Worm (Caenorhabditis elegans): Measurements from ENCODE around the gene K11C4.1.
A peak's percentile ranks its signal among the peaks of the same experiment; 100 is the strongest.

The K11C4.1 gene

DNA sequence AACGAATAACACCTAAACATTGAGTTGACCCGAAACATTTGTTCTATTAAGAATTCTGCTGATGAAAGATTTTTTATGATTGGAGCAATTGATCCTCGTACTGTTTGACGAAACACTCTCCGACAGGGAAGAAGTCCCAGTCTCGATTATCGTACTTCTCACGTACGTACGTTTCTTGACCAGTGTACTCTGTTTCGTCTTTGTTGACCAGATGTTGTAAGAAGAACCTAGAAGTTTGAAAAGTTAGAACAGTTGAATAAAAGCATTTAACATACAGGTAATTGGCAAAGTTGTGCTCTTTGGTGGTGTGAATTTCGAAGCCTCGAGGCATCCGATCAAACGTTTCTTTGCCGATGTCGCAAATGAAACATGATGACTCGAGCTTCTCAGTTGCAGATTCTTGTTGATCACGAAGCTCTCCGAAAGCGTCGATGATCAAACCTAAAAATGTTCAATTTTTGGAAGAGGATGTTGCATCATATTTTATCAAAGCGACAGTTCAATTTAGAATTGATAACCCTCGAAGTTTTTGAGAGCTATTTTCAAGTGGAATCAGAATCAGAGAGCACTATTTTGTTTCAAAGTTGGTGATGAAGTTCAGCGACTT is 5.2 kb downstream of the K11C4.1 start:
- TF ChIP-seq Y79H2A.3 (GFP tag; conservative IDR thresholded peaks at IDR 0.05) (no peak), egl-18 (GFP tag; IDR thresholded peaks at IDR 0.05) (no peak), ztf-18 (tag; optimal IDR thresholded peaks at IDR 0.05) (no peak), fkh-3 (tag; optimal IDR thresholded peaks at IDR 0.05) (no peak), nhr-27 (tag; optimal IDR thresholded peaks at IDR 0.05) (no peak), bed-2 (GFP tag; IDR thresholded peaks at IDR 0.05) (no peak), ama-1 (optimal IDR thresholded peaks at IDR 0.05) (no peak), ama-1 (GFP tag; optimal IDR thresholded peaks at IDR 0.05) (no peak), B0261.1 (tag; optimal IDR thresholded peaks at IDR 0.05) (no peak)

DNA sequence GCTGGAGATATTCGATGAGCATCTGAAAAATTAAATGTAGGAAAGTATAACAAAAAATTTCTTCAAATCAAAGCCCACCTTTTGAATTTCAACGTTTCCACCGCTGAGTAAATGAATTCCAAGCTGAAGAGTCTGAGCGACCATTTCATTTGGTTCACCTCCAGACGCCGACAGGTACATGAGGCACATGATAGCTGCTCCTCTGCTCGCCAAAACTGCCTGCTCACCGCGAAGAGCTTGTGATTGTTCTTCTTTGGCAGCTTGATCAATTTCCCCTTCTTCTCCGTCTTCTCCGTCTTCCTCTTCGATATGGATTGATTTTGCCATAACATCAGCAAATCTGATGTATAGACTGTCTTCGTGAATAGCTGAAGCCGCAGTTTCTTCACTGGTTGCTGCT is 9.6 kb downstream of the K11C4.1 start:
- no peak for TF ChIP-seq T26A5.8 (tag; optimal IDR thresholded peaks at IDR 0.05)
- TF ChIP-seq rcor-1 (GFP tag; IDR thresholded peaks at IDR 0.05) = no peak
- no peak for TF ChIP-seq madf-6 (GFP tag; IDR thresholded peaks at IDR 0.05)
- no peak for TF ChIP-seq lin-54 (GFP tag; optimal IDR thresholded peaks at IDR 0.05)
- TF ChIP-seq lin-40 (tag; optimal IDR thresholded peaks at IDR 0.05) = no peak
- TF ChIP-seq ceh-40 (GFP tag; IDR thresholded peaks at IDR 0.05) = no peak
- TF ChIP-seq mel-28 (tag; optimal IDR thresholded peaks at IDR 0.05; ENCODE audit: borderline replicate concordance) = no peak
- no peak for TF ChIP-seq lin-26 (GFP tag; IDR thresholded peaks at IDR 0.05)
- TF ChIP-seq nhr-90 (tag; optimal IDR thresholded peaks at IDR 0.05) = no peak
- TF ChIP-seq nhr-80 (tag; optimal IDR thresholded peaks at IDR 0.05) = no peak
- no peak for TF ChIP-seq bed-2 (GFP tag; IDR thresholded peaks at IDR 0.05)
- no peak for TF ChIP-seq snpc-1.3 (tag; optimal IDR thresholded peaks at IDR 0.05; ENCODE audit: insufficient read depth)
- TF ChIP-seq K12H6.12 (tag; optimal IDR thresholded peaks at IDR 0.05) = no peak

DNA sequence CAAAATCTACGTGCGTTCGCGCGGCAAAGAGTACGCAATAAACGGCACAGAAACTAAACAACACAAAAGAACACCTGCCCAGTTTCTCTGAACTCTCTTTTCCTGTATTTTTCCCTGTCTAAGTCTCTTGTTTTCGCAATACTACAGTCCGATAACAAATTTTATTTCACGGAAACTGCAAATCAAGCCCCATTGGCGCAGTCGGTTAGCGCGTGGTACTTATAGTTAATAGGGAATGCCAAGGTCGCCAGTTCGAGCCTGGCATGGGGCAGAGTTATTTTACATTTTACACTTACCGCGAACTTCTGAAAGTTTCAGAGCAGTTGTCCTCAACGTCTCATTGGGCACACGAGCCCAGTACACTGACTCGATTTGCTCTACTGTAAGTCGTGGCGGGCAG is 20.5 kb downstream of the K11C4.1 start:
- no peak for TF ChIP-seq B0035.1 (tag; optimal IDR thresholded peaks at IDR 0.05)
- peak; percentile 52; the same call in 1 of the 2 replicates for TF ChIP-seq dox-1 (GFP tag; IDR thresholded peaks at IDR 0.05)
- peak; percentile 0 for TF ChIP-seq attf-5 (GFP tag; optimal IDR thresholded peaks at IDR 0.05)
- TF ChIP-seq cebp-2 (GFP tag; IDR thresholded peaks at IDR 0.05) = 0 out of 2 replicates have a peak, but pooled peaks have one; percentile 52
- peak; percentile 66 for TF ChIP-seq B0261.1 (tag; optimal IDR thresholded peaks at IDR 0.05)
- TF ChIP-seq ztf-26 (tag; optimal IDR thresholded peaks at IDR 0.05) = no peak
- TF ChIP-seq egl-44 (GFP tag; IDR thresholded peaks at IDR 0.05) = 0 out of 2 replicates have a peak, but pooled peaks have one; percentile 24
- peak; percentile 70; the same call in 1 of the 2 replicates for TF ChIP-seq lin-26 (GFP tag; IDR thresholded peaks at IDR 0.05)
- 0 out of 2 replicates have a peak, but pooled peaks have one; percentile 21 for TF ChIP-seq madf-6 (GFP tag; IDR thresholded peaks at IDR 0.05)
- TF ChIP-seq rpc-1 (optimal IDR thresholded peaks at IDR 0.05) = peak; percentile 44
- TF ChIP-seq rpc-1 (tag; optimal IDR thresholded peaks at IDR 0.05) = peak; percentile 70
- peak; percentile 84 for TF ChIP-seq tbp1 (GFP tag; optimal IDR thresholded peaks at IDR 0.05)
- TF ChIP-seq lir-1 (GFP tag; conservative IDR thresholded peaks at IDR 0.05) = no peak

DNA sequence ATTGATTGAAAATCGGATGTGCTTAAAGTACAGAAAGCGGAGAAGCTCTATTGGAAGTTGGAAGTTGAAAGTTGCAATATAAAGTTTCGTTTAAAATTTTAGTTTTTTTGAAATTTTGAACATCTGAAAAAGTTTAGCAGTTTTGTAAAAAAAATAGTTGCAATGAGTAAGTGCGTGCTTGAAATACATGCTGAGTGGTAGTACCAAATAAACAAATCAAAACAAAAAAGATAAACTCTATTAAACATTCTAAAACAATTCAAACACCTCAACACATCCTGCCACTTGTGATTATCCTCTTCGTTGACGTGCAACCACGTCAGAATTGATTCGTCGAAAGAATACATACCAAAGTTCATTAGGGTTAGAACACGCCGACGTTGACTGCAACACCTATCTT is 22.5 kb downstream of the K11C4.1 start:
- TF ChIP-seq madf-3 (GFP tag; IDR thresholded peaks at IDR 0.05) (no peak), F57A8.1 (GFP tag; optimal IDR thresholded peaks at IDR 0.05) (no peak)

DNA sequence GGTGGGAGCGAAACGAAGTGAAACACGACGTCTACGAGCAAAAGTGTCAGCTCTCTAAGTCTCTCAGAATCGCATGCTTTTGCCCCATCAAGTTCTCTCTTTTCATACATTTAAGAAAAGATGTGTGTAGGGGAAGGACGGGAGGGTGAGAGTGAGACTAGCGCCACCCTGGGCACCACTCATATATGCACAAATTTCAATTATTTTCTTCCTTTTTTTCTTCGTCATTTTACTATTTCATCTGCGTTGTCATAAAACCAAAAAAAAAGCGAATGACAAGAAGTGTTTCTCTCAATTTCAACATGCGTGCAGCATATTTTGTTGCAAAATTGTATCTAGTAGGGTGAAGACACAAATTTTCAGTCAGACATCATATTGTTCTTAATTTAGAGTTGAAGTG is 29.8 kb downstream of the K11C4.1 start:
- TF ChIP-seq efl-1 (GFP tag; optimal IDR thresholded peaks at IDR 0.05) = no peak
- TF ChIP-seq snpc-4 (GFP tag; optimal IDR thresholded peaks at IDR 0.05) = no peak
- TF ChIP-seq snpc-4 (tag; optimal IDR thresholded peaks at IDR 0.05) = no peak
- TF ChIP-seq tbp1 (GFP tag; optimal IDR thresholded peaks at IDR 0.05) = no peak
- TF ChIP-seq dpl-1 (GFP tag; optimal IDR thresholded peaks at IDR 0.05) = no peak
- no peak for TF ChIP-seq snpc-3.4 (tag; optimal IDR thresholded peaks at IDR 0.05)
- no peak for TF ChIP-seq let-607 (tag; optimal IDR thresholded peaks at IDR 0.05)
- no peak for TF ChIP-seq F57A8.1 (GFP tag; optimal IDR thresholded peaks at IDR 0.05)
- TF ChIP-seq pha-4 (tag; optimal IDR thresholded peaks at IDR 0.05) = no peak
- no peak for TF ChIP-seq cebp-2 (GFP tag; IDR thresholded peaks at IDR 0.05)
- TF ChIP-seq sdz-38 (tag; optimal IDR thresholded peaks at IDR 0.05) = no peak
- TF ChIP-seq Y79H2A.3 (GFP tag; conservative IDR thresholded peaks at IDR 0.05) = no peak
- no peak for TF ChIP-seq K12H6.12 (tag; optimal IDR thresholded peaks at IDR 0.05)
- no peak for TF ChIP-seq ceh-40 (GFP tag; IDR thresholded peaks at IDR 0.05)
